Worm (Caenorhabditis elegans) whole organism, midembryonic: ENCODE measurements around the gene F57F4.1.

Experiments
- T22C8.4 ChIP-seq: fragments of 200-800 bp; sonication (Bioruptor generic); IDR thresholded peaks from 2 replicates; pipeline ENCODE4 v1.3.6; 2022; ENCODE audit warnings: missing genetic modification characterization, missing compliant biosample characterization
- cog-1 ChIP-seq: sonication (generic microtip); optimal IDR thresholded peaks from 2 replicates; lab custom pipeline; 2016; ENCODE audit warnings: missing genetic modification characterization, missing compliant biosample characterization
- flt-1 ChIP-seq: fragments of 200-800 bp; sonication (Bioruptor generic); IDR thresholded peaks from 2 replicates; pipeline ENCODE4 v1.3.6; 2022; ENCODE audit warnings: missing genetic modification characterization, missing compliant biosample characterization
- klf-2 ChIP-seq: fragments of 200-800 bp; sonication (Bioruptor generic); conservative IDR thresholded peaks from 2 replicates; pipeline ENCODE4 v1.3.6; 2022; ENCODE audit warnings: missing genetic modification reagents, missing genetic modification characterization, missing compliant biosample characterization
- med-1 ChIP-seq: sonication (generic microtip); optimal IDR thresholded peaks from 2 replicates; lab custom pipeline; 2017; ENCODE audit warnings: missing genetic modification characterization, mild to moderate bottlenecking, missing compliant biosample characterization, antibody characterized with exemption, missing genetic modification reagents; ENCODE audit not compliant: insufficient read depth
- ref-1 ChIP-seq: fragments of 200-800 bp; sonication (Bioruptor generic); conservative IDR thresholded peaks from 2 replicates; pipeline ENCODE4 v1.3.6; 2022; ENCODE audit warnings: missing genetic modification reagents, missing genetic modification characterization, missing compliant biosample characterization
- tab-1 ChIP-seq: fragments of 200-800 bp; sonication (Bioruptor generic); IDR thresholded peaks from 2 replicates; pipeline ENCODE4 v1.3.6; 2022; ENCODE audit warnings: missing genetic modification characterization, missing compliant biosample characterization
- ztf-23 ChIP-seq: fragments of 200-800 bp; sonication (Bioruptor generic); IDR thresholded peaks from 2 replicates; pipeline ENCODE4 v1.3.6; 2022; ENCODE audit warnings: missing genetic modification reagents, missing genetic modification characterization, missing compliant biosample characterization
- ztf-29 ChIP-seq: fragments of 200-800 bp; sonication (Bioruptor generic); IDR thresholded peaks from 2 replicates; pipeline ENCODE4 v1.3.6; 2022; ENCODE audit warnings: missing genetic modification reagents, missing genetic modification characterization, missing compliant biosample characterization

Gene F57F4.1

DNA sequence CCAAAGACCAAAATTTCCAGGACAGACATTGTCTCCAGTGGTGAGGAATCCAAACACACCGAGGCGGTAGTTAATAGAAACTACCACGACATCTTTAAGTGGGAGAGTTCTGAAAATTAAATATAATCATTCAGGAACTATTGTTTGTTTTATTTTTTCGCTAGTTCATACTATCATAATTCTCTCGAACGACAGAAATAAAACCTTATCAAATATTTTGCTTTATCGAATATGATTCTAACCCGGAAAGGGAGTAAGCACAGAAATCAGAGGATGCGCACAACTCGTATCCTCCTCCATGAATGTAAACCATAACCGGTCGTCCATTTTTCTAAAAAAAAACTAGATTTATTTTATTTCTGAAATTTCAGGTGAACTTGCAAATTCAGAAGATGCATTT, 25.5 kb upstream of the F57F4.1 start:
- TF ChIP-seq klf-2 (GFP tag; lab: Robert Waterston, UW) (no peak), ztf-29 (GFP tag; lab: Robert Waterston, UW) (no peak)

DNA sequence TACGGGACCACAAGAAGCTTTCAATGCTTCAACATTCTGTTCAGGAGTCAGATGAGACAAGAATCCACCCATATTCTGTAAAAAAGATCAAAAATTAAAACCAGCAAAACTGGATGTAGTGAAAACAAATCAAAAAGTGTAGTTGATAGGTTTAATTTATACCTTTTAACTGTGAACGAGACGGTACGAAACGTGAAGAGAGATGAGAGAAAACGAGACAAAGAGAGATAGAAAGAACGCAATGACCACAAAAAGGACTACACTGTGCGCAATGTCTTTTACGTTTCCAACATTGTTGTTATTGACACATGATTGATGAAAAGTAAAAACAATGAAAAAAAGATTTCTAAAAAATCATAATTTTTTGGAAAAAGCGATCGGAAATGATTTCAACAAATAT, 24.7 kb upstream of the F57F4.1 start, which contains the start of gene cest-33:
TSS of gene cest-33 (minus strand) at position 75 of the 400 bp plus-strand sequence.
- TF ChIP-seq ref-1 (GFP tag; lab: Robert Waterston, UW), result no peak
- no peak for TF ChIP-seq ztf-23 (GFP tag; lab: Robert Waterston, UW)
- TF ChIP-seq flt-1 (GFP tag; lab: Robert Waterston, UW), result no peak
- TF ChIP-seq klf-2 (GFP tag; lab: Robert Waterston, UW), result no peak
- no peak for TF ChIP-seq med-1 (GFP tag; lab: Kevin White, UChicago)
- no peak for TF ChIP-seq T22C8.4 (GFP tag; lab: Robert Waterston, UW)
- TF ChIP-seq ztf-29 (GFP tag; lab: Robert Waterston, UW), result no peak

DNA sequence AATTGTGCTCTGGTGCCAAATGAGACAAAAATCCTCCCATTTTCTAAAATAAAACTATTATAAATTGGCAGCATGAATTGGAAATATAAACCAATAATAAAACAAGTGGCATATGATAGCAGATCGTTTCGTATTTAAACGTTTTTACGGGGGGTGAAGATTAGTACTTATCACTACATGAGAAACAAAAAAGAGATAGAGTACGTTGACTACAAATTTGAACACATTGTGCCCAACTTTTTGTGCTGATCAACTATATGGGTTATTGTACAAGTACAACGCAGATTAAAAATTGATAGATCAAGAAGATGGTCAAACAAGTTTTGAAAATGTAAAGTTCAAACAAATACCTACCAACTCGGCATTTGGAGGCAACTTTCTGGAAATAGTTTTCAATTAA, 21.8 kb upstream of the F57F4.1 start:
- no peak for TF ChIP-seq ztf-29 (GFP tag; lab: Robert Waterston, UW)
- no peak for TF ChIP-seq T22C8.4 (GFP tag; lab: Robert Waterston, UW)
- no peak for TF ChIP-seq cog-1 (tag; lab: Kevin White, UChicago)
- TF ChIP-seq klf-2 (GFP tag; lab: Robert Waterston, UW), result no peak
- no peak for TF ChIP-seq ztf-23 (GFP tag; lab: Robert Waterston, UW)
- TF ChIP-seq tab-1 (GFP tag; lab: Robert Waterston, UW), result no peak
- TF ChIP-seq med-1 (GFP tag; lab: Kevin White, UChicago), result no peak
- no peak for TF ChIP-seq ref-1 (GFP tag; lab: Robert Waterston, UW)
- no peak for TF ChIP-seq flt-1 (GFP tag; lab: Robert Waterston, UW)

DNA sequence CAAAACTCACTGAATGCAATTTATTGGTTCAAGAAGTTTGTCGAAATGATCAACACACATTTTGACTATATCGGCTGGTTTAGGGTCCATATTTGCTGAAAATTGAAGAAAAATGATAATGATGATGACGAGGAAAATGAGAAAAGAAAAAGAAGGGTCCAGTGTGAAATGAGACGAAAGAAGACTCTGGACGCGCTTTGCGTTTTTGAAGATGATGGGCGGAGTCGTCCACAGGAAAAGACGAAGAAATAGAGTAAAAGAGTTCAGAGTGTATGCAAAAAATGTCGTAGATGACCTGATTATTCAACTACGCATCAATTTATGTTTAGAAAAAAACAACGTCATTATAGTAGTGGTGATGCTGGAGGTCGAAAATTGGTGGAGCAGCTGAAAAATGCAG, 15.4 kb upstream of the F57F4.1 start, which contains the start of gene F13H6.5:
TSS of gene F13H6.5 (minus strand) at position 101 of the 400 bp plus-strand sequence.
- TF ChIP-seq ztf-23 (GFP tag; lab: Robert Waterston, UW) (no peak), med-1 (GFP tag; lab: Kevin White, UChicago) (no peak), cog-1 (tag; lab: Kevin White, UChicago) (no peak), T22C8.4 (GFP tag; lab: Robert Waterston, UW) (no peak), flt-1 (GFP tag; lab: Robert Waterston, UW) (no peak), klf-2 (GFP tag; lab: Robert Waterston, UW) (no peak), ztf-29 (GFP tag; lab: Robert Waterston, UW) (no peak), tab-1 (GFP tag; lab: Robert Waterston, UW) (no peak), ref-1 (GFP tag; lab: Robert Waterston, UW) (no peak)

DNA sequence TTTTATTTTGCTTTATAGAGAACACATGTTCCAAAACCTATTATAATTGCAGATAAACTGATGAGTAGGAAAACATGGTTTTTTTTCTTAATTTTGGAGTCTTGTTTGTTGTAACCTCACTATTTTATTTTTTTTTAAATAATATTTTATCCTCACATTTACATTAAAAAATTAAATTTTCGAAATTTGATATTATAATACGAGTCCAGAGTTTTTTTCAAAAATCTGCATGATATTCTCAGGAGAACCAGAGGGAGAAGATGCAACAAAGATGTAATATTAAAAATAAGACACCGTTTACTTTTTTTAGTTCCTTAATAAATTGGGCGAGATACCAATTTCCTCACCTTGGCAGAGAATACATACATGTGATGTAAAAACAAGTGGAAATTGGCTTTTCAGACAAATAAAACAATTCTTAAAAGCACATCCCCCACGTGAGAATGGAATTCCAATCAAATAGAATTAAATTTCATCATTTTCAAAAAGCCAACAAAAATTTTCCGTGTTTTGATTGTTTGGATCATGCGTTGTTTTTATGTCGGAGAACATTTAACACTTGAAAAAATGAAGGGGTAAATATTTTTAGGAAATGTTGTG, 4.5 kb upstream of the F57F4.1 start:
- TF ChIP-seq klf-2 (GFP tag; lab: Robert Waterston, UW), result no peak
- TF ChIP-seq ztf-23 (GFP tag; lab: Robert Waterston, UW), result no peak
- no peak for TF ChIP-seq T22C8.4 (GFP tag; lab: Robert Waterston, UW)
- no peak for TF ChIP-seq cog-1 (tag; lab: Kevin White, UChicago)
- no peak for TF ChIP-seq flt-1 (GFP tag; lab: Robert Waterston, UW)
- TF ChIP-seq med-1 (GFP tag; lab: Kevin White, UChicago), result no peak
- TF ChIP-seq ref-1 (GFP tag; lab: Robert Waterston, UW), result no peak
- TF ChIP-seq tab-1 (GFP tag; lab: Robert Waterston, UW), result no peak
- no peak for TF ChIP-seq ztf-29 (GFP tag; lab: Robert Waterston, UW)

DNA sequence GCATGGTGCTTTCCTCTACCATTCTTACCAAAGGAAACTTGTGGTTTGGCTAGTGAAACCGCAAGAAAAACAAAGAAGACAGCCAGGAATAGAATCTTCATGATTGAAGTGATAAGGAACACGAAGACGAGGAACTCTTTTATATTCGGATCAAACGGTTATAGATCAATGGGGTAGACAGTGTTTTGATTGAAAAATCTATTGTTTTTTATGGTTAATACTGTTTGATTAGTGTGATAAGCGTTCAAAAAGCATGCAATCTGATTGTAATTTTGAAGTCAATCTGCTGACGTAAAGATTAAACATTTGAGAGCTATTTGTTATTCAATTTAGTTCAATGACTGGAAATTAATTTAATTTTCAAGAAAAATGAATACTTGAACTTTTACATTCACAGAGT, 629 bp upstream of the F57F4.1 start, which contains the start of gene F57F4.2:
TSS of gene F57F4.2 (minus strand) at position 101 of the 400 bp plus-strand sequence.
- no peak for TF ChIP-seq klf-2 (GFP tag; lab: Robert Waterston, UW)

DNA sequence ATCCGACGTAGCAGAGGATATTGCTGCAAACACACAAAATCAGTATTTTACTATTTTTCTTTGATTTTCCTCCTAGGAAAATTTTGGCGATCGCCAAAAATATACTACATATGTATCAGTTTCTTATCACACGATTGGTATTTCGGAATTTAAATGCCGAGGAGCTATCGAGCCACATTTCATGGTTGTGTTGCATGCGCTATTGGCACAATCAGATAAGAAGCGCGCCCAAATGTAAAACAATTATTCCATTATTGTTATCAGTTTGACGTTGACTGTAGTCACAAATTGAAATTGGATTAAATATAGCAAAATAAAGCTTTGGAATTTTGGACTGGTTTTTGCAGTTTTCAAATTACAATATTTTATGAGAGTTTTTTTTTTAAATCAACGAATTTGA, 8.7 kb downstream of the F57F4.1 start:
- TF ChIP-seq klf-2 (GFP tag; lab: Robert Waterston, UW) (no peak), cog-1 (tag; lab: Kevin White, UChicago) (no peak), ztf-23 (GFP tag; lab: Robert Waterston, UW) (no peak), flt-1 (GFP tag; lab: Robert Waterston, UW) (no peak), T22C8.4 (GFP tag; lab: Robert Waterston, UW) (no peak), ztf-29 (GFP tag; lab: Robert Waterston, UW) (no peak), med-1 (GFP tag; lab: Kevin White, UChicago) (no peak)

DNA sequence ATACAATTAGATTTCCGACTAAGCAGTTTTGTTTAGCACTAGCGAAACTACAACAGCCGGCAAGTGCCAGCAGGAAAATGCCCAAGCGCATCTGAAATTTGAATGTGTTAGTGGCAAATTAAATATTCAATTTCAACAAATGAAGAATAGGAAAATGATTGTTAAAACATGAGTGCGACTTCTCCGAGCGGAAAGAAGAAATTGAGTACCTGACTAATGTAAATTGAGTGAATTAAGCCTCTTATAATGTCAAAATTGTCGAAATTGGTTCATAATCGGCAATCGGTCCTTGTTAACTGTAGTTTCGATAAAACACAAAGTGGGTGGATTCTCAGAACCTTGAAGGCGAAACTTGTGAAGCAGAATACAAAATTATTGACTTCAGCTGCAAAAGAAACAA, 9.6 kb downstream of the F57F4.1 start, which contains the start of gene gfi-1:
TSS of gene gfi-1 (minus strand) at position 101 of the 400 bp plus-strand sequence.
- TF ChIP-seq cog-1 (tag; lab: Kevin White, UChicago), result no peak
- no peak for TF ChIP-seq T22C8.4 (GFP tag; lab: Robert Waterston, UW)
- no peak for TF ChIP-seq tab-1 (GFP tag; lab: Robert Waterston, UW)
- no peak for TF ChIP-seq flt-1 (GFP tag; lab: Robert Waterston, UW)
- no peak for TF ChIP-seq ztf-29 (GFP tag; lab: Robert Waterston, UW)
- no peak for TF ChIP-seq klf-2 (GFP tag; lab: Robert Waterston, UW)
- TF ChIP-seq ztf-23 (GFP tag; lab: Robert Waterston, UW), result no peak
- TF ChIP-seq ref-1 (GFP tag; lab: Robert Waterston, UW), result no peak
- no peak for TF ChIP-seq med-1 (GFP tag; lab: Kevin White, UChicago)

DNA sequence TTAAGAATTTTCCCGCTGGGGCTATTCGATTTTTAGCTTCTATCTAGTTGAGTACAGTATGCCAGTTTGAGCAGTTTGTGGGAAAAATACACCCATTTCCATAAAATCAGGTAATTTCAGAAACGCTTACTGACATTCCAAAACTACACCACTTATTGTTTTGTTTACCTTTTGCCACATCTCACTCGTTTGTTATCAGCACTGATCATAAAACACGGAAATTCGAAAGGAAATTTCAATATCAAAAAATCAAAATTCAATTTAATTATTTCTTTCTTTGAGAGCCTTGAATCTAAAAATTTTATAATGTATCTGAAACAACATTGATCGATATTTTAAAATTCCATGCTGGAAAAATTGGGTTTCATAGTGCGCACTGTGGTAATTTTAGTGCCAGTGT, 10.3 kb downstream of the F57F4.1 start:
- TF ChIP-seq klf-2 (GFP tag; lab: Robert Waterston, UW) (no peak), ref-1 (GFP tag; lab: Robert Waterston, UW) (no peak), T22C8.4 (GFP tag; lab: Robert Waterston, UW) (no peak), cog-1 (tag; lab: Kevin White, UChicago) (no peak), med-1 (GFP tag; lab: Kevin White, UChicago) (no peak), ztf-29 (GFP tag; lab: Robert Waterston, UW) (no peak), tab-1 (GFP tag; lab: Robert Waterston, UW) (no peak), ztf-23 (GFP tag; lab: Robert Waterston, UW) (no peak), flt-1 (GFP tag; lab: Robert Waterston, UW) (no peak)
